Fruit fly (Drosophila melanogaster) whole organism, wandering third instar larva: ENCODE data around the gene CG15517.

Experiments
- HLH106 ChIP-seq: fragments of 200-800 bp; optimal IDR thresholded peaks from 3 replicates; lab custom pipeline; 2019; ENCODE audit warnings: missing biosample characterization, mild to moderate bottlenecking, missing genetic modification characterization, moderate library complexity
- ey ChIP-seq: fragments of 200-800 bp; sonication (Bioruptor generic); optimal IDR thresholded peaks from 2 replicates; lab custom pipeline; 2016; ENCODE audit warnings: missing biosample characterization, missing genetic modification characterization
- psq ChIP-seq: fragments of 200-800 bp; sonication (Bioruptor generic); optimal IDR thresholded peaks from 3 replicates; lab custom pipeline; 2017; ENCODE audit warnings: missing biosample characterization, mild to moderate bottlenecking, missing genetic modification characterization, moderate library complexity
- usp ChIP-seq: fragments of >200 bp; optimal IDR thresholded peaks from 2 replicates; lab custom pipeline; 2017; ENCODE audit warnings: missing biosample characterization, missing genetic modification characterization

dm6 chr3R:29891183-29891582, 12.4 kb downstream of the CG15517 start:
- TF ChIP-seq usp (GFP tag; lab: Kevin White, UChicago) (no peak), psq (GFP tag; lab: Kevin White, UChicago) (no peak), ey (GFP tag; lab: Kevin White, UChicago) (no peak), HLH106 (tag; lab: Kevin White, UChicago) (no peak)
